Worm (Caenorhabditis elegans): ENCODE measurements around the gene lin-9.

The lin-9 gene

DNA sequence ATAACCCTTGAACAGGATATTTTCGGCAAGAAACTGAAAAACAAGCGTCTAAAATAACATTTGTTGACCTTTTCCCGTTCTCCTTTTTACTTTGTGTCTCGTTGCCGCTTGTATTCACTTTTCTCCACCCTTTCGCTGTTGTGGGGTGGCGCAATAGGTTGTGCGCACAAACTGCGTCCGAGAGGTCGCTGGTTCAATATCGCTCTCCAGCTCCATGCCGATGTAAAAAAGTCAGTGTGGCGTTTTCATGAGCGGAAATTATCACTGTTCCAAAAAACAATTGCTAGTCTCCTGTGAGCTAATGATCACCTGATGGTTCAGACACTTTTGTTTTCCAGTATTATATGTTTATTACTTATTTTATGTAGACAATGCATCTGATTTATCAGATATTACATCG, 33.6 kb upstream of the lin-9 start (continued):
- TF ChIP-seq ceh-8 (GFP tag; optimal IDR thresholded peaks at IDR 0.05) (peak; percentile 9), ztf-4 (tag; optimal IDR thresholded peaks at IDR 0.05) (peak; percentile 38), unc-130 (tag; optimal IDR thresholded peaks at IDR 0.05) (peak; percentile 32), nhr-28 (tag; optimal IDR thresholded peaks at IDR 0.05) (no peak), tbx-2 (tag; optimal IDR thresholded peaks at IDR 0.05) (peak; percentile 73), Y116A8C.19 (tag; optimal IDR thresholded peaks at IDR 0.05; ENCODE audit: borderline replicate concordance) (no peak), lin-14 (GFP tag; optimal IDR thresholded peaks at IDR 0.05) (peak; percentile 77), snpc-4 (tag; optimal IDR thresholded peaks at IDR 0.05) (peak; percentile 52), irx-1 (tag; optimal IDR thresholded peaks at IDR 0.05) (peak; percentile 60), tlp-1 (tag; optimal IDR thresholded peaks at IDR 0.05) (no peak), nhr-77 (tag; optimal IDR thresholded peaks at IDR 0.05) (peak; percentile 54), nhr-20 (tag; optimal IDR thresholded peaks at IDR 0.05) (peak; percentile 79), fkh-8 (tag; optimal IDR thresholded peaks at IDR 0.05) (peak; percentile 68), nhr-237 (tag; optimal IDR thresholded peaks at IDR 0.05) (peak; percentile 18), ces-1 (GFP tag; optimal IDR thresholded peaks at IDR 0.05) (no peak), lin-13 (GFP tag; optimal IDR thresholded peaks at IDR 0.05) (peak; percentile 76), unc-62 (GFP tag; optimal IDR thresholded peaks at IDR 0.05) (no peak), sox-4 (tag; optimal IDR thresholded peaks at IDR 0.05) (peak; percentile 34), mdl-1 (tag; optimal IDR thresholded peaks at IDR 0.05) (peak in 1 of 2 experiments; percentile 82)

ce11 chrIII:8934378-8934777, 30.4 kb upstream of the lin-9 start:
- no peak for TF ChIP-seq efl-1 (optimal IDR thresholded peaks at IDR 0.05)
- peak in 1 of 2 experiments; percentile 91 for TF ChIP-seq efl-1 (GFP tag; optimal IDR thresholded peaks at IDR 0.05 in 1 of 2)
- no peak for TF ChIP-seq lin-14 (GFP tag; optimal IDR thresholded peaks at IDR 0.05)
- TF ChIP-seq skn-1 (tag; optimal IDR thresholded peaks at IDR 0.05), result no peak

DNA sequence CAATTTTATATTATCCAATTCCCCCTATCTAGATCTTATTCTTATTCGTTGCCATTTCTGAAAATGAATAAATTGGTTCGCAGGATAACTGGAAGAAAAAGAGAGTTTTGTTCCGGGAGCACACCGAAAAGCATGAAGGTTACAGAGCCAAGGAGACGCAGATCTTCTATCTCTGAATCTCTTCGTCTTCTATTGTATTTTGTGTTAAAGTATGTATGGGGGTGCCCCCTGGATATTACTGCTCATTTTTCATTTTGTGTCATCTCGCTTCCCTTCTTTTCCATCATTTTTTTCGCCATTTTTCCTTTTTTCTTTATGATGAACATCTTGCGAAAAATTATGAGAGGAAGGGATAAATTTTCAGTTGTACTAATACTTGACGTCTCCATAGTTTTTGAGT, 29.8 kb upstream of the lin-9 start:
- TF ChIP-seq nhr-47 (tag; optimal IDR thresholded peaks at IDR 0.05) (no peak), lsy-2 (tag; optimal IDR thresholded peaks at IDR 0.05) (peak in 1 of 2 experiments; percentile 21), ceh-82 (tag; optimal IDR thresholded peaks at IDR 0.05) (peak in 1 of 3 experiments; percentile 14), mdl-1 (tag; optimal IDR thresholded peaks at IDR 0.05) (no peak), lin-14 (GFP tag; optimal IDR thresholded peaks at IDR 0.05) (peak; percentile 54), nhr-71 (tag; optimal IDR thresholded peaks at IDR 0.05) (peak; percentile 0)

ce11 chrIII:8929723-8930122, 25.8 kb upstream of the lin-9 start, which contains the start of gene arrd-15:
Gene arrd-15 (plus strand): TSS chrIII:8930023.
- no peak for TF ChIP-seq fkh-10 (GFP tag; optimal IDR thresholded peaks at IDR 0.05)
- TF ChIP-seq efl-3 (GFP tag; optimal IDR thresholded peaks at IDR 0.05), result no peak
- no peak for TF ChIP-seq ceh-90 (tag; optimal IDR thresholded peaks at IDR 0.05)

DNA sequence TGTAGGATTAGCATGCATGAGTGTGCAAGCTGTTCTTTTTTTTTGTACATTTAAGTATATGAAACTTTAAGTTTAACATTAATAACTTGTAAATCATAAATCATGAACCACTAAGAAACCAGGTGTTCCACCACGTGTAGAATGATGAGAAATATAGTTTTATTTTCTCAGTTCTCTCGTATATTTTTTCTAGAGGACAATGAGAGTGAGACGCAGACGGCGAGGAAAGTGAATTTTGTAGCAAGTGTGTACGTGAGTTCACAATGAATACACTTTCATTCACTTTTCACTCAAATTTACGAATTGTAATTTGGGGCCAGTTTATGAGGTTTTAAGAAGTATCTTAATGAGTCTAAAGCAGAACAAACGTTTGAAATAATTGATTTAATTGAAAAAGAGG, 22.6 kb upstream of the lin-9 start:
- TF ChIP-seq mef-2 (tag; optimal IDR thresholded peaks at IDR 0.05) (no peak), sptf-1 (tag; optimal IDR thresholded peaks at IDR 0.05) (no peak), ces-1 (GFP tag; optimal IDR thresholded peaks at IDR 0.05) (no peak), snu-23 (GFP tag; optimal IDR thresholded peaks at IDR 0.05) (peak; percentile 20), aha-1 (tag; optimal IDR thresholded peaks at IDR 0.05) (no peak), lsy-2 (tag; optimal IDR thresholded peaks at IDR 0.05) (no peak), mep-1 (tag; optimal IDR thresholded peaks at IDR 0.05) (peak; percentile 33), lin-14 (GFP tag; optimal IDR thresholded peaks at IDR 0.05) (peak; percentile 62), lin-15B (tag; optimal IDR thresholded peaks at IDR 0.05) (no peak), mdl-1 (tag; optimal IDR thresholded peaks at IDR 0.05) (no peak), zag-1 (tag; optimal IDR thresholded peaks at IDR 0.05) (no peak), efl-1 (optimal IDR thresholded peaks at IDR 0.05) (no peak), efl-1 (GFP tag; optimal IDR thresholded peaks at IDR 0.05 in 1 of 2) (no peak), C04F5.9 (tag; optimal IDR thresholded peaks at IDR 0.05) (no peak), nhr-20 (tag; optimal IDR thresholded peaks at IDR 0.05) (peak; percentile 50), dpl-1 (GFP tag; optimal IDR thresholded peaks at IDR 0.05) (peak in 2 of 3 experiments; percentile 6 to 26), tbx-2 (tag; optimal IDR thresholded peaks at IDR 0.05) (no peak), nhr-77 (tag; optimal IDR thresholded peaks at IDR 0.05) (no peak), hpl-2 (GFP tag; optimal IDR thresholded peaks at IDR 0.05) (no peak), nhr-71 (tag; optimal IDR thresholded peaks at IDR 0.05) (peak; percentile 13), blmp-1 (tag; optimal IDR thresholded peaks at IDR 0.05) (peak; percentile 87)
